Fruit fly (Drosophila melanogaster): Measurements from ENCODE around the gene Mhcl.

- no peak for TF ChIP-seq Lpt (GFP tag; optimal IDR thresholded peaks at IDR 0.05)
- peak; percentile 44 for TF ChIP-seq CG6854 (GFP tag; optimal IDR thresholded peaks at IDR 0.05)
- TF ChIP-seq CG10669 (GFP tag; optimal IDR thresholded peaks at IDR 0.05), result no peak
- TF ChIP-seq CG4318 (GFP tag; optimal IDR thresholded peaks at IDR 0.05), result no peak
- no peak for TF ChIP-seq vri (GFP tag; optimal IDR thresholded peaks at IDR 0.05)
- no peak for TF ChIP-seq CG32006 (GFP tag; optimal IDR thresholded peaks at IDR 0.05)
- no peak for TF ChIP-seq CG8119 (GFP tag; IDR thresholded peaks at IDR 0.05)
Observed at dm6 chr3R:16128471-16128870, 29.9 kb upstream of the Mhcl start.
